Worm (Caenorhabditis elegans): Measurements from ENCODE around the gene C08E8.6.

DNA sequence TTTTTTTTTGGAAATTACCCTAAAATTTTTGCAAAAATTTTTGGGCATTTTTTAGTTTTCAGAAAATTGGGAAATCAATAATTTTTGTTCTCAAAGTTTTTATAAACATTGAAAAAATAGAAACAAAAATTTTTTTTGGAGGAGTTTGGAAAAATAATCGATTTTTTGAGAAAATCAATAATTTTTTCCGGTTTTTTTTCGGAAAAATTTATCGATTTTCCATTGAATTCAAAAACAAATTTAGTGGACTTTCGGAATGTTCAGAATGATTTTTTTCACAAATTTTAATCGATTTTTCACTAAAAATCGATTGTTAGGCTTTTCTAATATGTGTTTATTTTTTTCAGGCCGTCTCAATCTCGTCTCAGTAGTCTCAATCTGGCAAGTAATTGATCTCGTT lies 30.6 kb downstream of the C08E8.6 start:
- no peak for TF ChIP-seq lin-39 (tag; optimal IDR thresholded peaks at IDR 0.05)
- no peak for TF ChIP-seq ama-1 (optimal IDR thresholded peaks at IDR 0.05)
- no peak for TF ChIP-seq peb-1 (tag; optimal IDR thresholded peaks at IDR 0.05)
- no peak for TF ChIP-seq nhr-237 (tag; optimal IDR thresholded peaks at IDR 0.05)
- no peak for TF ChIP-seq unc-39 (tag; optimal IDR thresholded peaks at IDR 0.05)
- no peak for TF ChIP-seq skn-1 (tag; optimal IDR thresholded peaks at IDR 0.05)
- TF ChIP-seq sma-9 (GFP tag; optimal IDR thresholded peaks at IDR 0.05), result no peak
- TF ChIP-seq sma-9 (tag; optimal IDR thresholded peaks at IDR 0.05), result no peak
- TF ChIP-seq nhr-77 (tag; optimal IDR thresholded peaks at IDR 0.05), result no peak

Measured in whole organism, L2 larva.